Worm (Caenorhabditis elegans): ENCODE data around the gene znf-598.

ce11 chrII:7054987-7055386, 29.4 kb downstream of the znf-598 start, which contains the start of gene ZK1127.3:
- TF ChIP-seq flt-1 (GFP tag; IDR thresholded peaks at IDR 0.05): no peak
- TF ChIP-seq klf-2 (GFP tag; conservative IDR thresholded peaks at IDR 0.05): no peak
- TF ChIP-seq ztf-23 (GFP tag; IDR thresholded peaks at IDR 0.05): no peak
- TF ChIP-seq ztf-29 (GFP tag; IDR thresholded peaks at IDR 0.05): no peak
- TF ChIP-seq med-1 (GFP tag; optimal IDR thresholded peaks at IDR 0.05; ENCODE audit: insufficient read depth): no peak
- TF ChIP-seq cog-1 (tag; optimal IDR thresholded peaks at IDR 0.05): no peak
- TF ChIP-seq tab-1 (GFP tag; IDR thresholded peaks at IDR 0.05): no peak
- no peak for TF ChIP-seq ref-1 (GFP tag; conservative IDR thresholded peaks at IDR 0.05)
- TF ChIP-seq T22C8.4 (GFP tag; IDR thresholded peaks at IDR 0.05): no peak

Data from whole organism, midembryonic.